Worm (Caenorhabditis elegans) whole organism, midembryonic: ENCODE data around the gene ugt-35.

ENCODE experiments used
- klf-2 ChIP-seq: fragments of 200-800 bp; sonication (Bioruptor generic); conservative IDR thresholded peaks from 2 replicates; pipeline ENCODE4 v1.3.6; 2022; ENCODE audit warnings: missing genetic modification reagents, missing genetic modification characterization, missing compliant biosample characterization
- med-1 ChIP-seq: sonication (generic microtip); optimal IDR thresholded peaks from 2 replicates; lab custom pipeline; 2017; ENCODE audit warnings: missing genetic modification characterization, mild to moderate bottlenecking, missing compliant biosample characterization, antibody characterized with exemption, missing genetic modification reagents; ENCODE audit not compliant: insufficient read depth

DNA sequence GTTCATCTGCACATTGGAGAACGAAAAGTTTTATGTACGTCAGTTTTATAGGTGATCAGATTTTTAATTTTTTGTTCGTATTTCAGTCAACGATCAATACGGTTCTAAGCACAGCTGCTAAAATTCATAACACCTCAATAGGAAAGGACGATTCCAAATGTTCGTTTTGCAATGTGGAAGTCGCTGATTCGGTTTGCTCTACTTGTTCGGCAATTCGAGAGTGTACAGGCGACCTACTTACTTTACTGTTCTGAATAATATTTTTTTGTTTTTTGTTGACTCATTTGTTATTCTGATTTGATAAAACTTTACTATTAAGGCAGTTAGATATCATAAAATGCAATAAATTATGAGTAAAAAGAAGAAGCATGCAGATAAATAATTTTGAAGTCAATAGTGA is 5.3 kb upstream of the ugt-35 start:
- no peak for TF ChIP-seq klf-2
- no peak for TF ChIP-seq med-1 (GFP tag; lab: Kevin White, UChicago)
